Worm (Caenorhabditis elegans) whole organism, midembryonic: ENCODE results near the gene nspg-5.
A peak's percentile ranks its signal among the peaks of the same experiment; 100 is the strongest.

Experiments used
- T22C8.4 ChIP-seq: fragments of 200-800 bp; sonication (Bioruptor generic); IDR thresholded peaks from 2 replicates; pipeline ENCODE4 v1.3.6; 2022; ENCODE audit warnings: missing genetic modification characterization, missing compliant biosample characterization
- cog-1 ChIP-seq: sonication (generic microtip); optimal IDR thresholded peaks from 2 replicates; lab custom pipeline; 2016; ENCODE audit warnings: missing genetic modification characterization, missing compliant biosample characterization
- flt-1 ChIP-seq: fragments of 200-800 bp; sonication (Bioruptor generic); IDR thresholded peaks from 2 replicates; pipeline ENCODE4 v1.3.6; 2022; ENCODE audit warnings: missing genetic modification characterization, missing compliant biosample characterization
- klf-2 ChIP-seq: fragments of 200-800 bp; sonication (Bioruptor generic); conservative IDR thresholded peaks from 2 replicates; pipeline ENCODE4 v1.3.6; 2022; ENCODE audit warnings: missing genetic modification reagents, missing genetic modification characterization, missing compliant biosample characterization
- med-1 ChIP-seq: sonication (generic microtip); optimal IDR thresholded peaks from 2 replicates; lab custom pipeline; 2017; ENCODE audit warnings: missing genetic modification characterization, mild to moderate bottlenecking, missing compliant biosample characterization, antibody characterized with exemption, missing genetic modification reagents; ENCODE audit not compliant: insufficient read depth
- ref-1 ChIP-seq: fragments of 200-800 bp; sonication (Bioruptor generic); conservative IDR thresholded peaks from 2 replicates; pipeline ENCODE4 v1.3.6; 2022; ENCODE audit warnings: missing genetic modification reagents, missing genetic modification characterization, missing compliant biosample characterization
- tab-1 ChIP-seq: fragments of 200-800 bp; sonication (Bioruptor generic); IDR thresholded peaks from 2 replicates; pipeline ENCODE4 v1.3.6; 2022; ENCODE audit warnings: missing genetic modification characterization, missing compliant biosample characterization
- ztf-23 ChIP-seq: fragments of 200-800 bp; sonication (Bioruptor generic); IDR thresholded peaks from 2 replicates; pipeline ENCODE4 v1.3.6; 2022; ENCODE audit warnings: missing genetic modification reagents, missing genetic modification characterization, missing compliant biosample characterization
- ztf-29 ChIP-seq: fragments of 200-800 bp; sonication (Bioruptor generic); IDR thresholded peaks from 2 replicates; pipeline ENCODE4 v1.3.6; 2022; ENCODE audit warnings: missing genetic modification reagents, missing genetic modification characterization, missing compliant biosample characterization

Gene nspg-5

DNA sequence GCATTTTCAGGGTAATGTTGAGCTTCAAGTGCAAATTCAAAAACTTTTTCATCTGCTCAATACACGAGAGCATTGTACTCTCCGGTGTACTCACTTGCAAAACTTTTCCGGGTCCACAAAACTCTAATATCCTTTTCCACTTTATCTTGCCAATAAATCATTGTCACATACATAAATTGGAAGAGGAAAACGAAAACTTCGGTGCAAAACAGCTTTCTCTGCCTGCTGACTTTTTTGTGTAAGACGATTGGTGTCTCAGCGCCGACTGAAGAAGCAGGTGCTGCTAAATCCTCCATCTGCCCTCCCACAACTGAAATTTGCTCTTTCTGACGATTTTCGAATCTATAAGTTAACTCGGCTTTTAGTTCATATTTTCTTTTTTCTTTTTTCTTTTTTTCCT is 6.4 kb upstream of the nspg-5 start:
- no peak for TF ChIP-seq med-1 (GFP tag; lab: Kevin White, UChicago)
- TF ChIP-seq ztf-29 (GFP tag; lab: Robert Waterston, UW) = no peak
- TF ChIP-seq cog-1 = no peak
- no peak for TF ChIP-seq ref-1
- TF ChIP-seq tab-1 (GFP tag; lab: Robert Waterston, UW) = no peak
- TF ChIP-seq klf-2 (GFP tag; lab: Robert Waterston, UW) = no peak
- no peak for TF ChIP-seq ztf-23 (GFP tag; lab: Robert Waterston, UW)
- no peak for TF ChIP-seq flt-1 (GFP tag; lab: Robert Waterston, UW)
- no peak for TF ChIP-seq T22C8.4 (GFP tag; lab: Robert Waterston, UW)

DNA sequence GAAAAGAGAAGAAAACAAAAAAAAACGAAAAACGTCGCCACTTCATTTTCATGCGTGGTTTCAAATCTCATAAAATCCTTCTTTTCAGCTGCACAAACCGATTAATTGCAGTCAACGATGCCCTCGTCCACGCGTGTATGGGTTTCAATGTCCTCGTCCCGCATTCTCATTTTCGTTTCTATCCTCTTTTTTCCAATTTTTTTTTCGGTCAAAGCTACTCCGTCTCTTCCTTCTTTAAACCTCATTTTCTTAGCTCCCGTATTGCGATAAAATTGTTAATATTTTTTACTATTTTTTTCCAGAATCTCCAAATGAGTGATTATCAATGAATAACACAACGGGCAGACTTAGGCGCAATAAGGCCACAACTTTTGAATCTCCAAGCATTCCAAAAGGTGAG is 5.7 kb upstream of the nspg-5 start, which contains the start of gene aakg-3:
aakg-3 (plus strand) TSS at position 301 of the 400 bp plus-strand sequence.
- TF ChIP-seq med-1 (GFP tag; lab: Kevin White, UChicago) (no peak), flt-1 (GFP tag; lab: Robert Waterston, UW) (no peak), tab-1 (GFP tag; lab: Robert Waterston, UW) (no peak), ref-1 (no peak), klf-2 (GFP tag; lab: Robert Waterston, UW) (no peak), T22C8.4 (GFP tag; lab: Robert Waterston, UW) (no peak), cog-1 (no peak), ztf-23 (GFP tag; lab: Robert Waterston, UW) (no peak), ztf-29 (GFP tag; lab: Robert Waterston, UW) (no peak)

DNA sequence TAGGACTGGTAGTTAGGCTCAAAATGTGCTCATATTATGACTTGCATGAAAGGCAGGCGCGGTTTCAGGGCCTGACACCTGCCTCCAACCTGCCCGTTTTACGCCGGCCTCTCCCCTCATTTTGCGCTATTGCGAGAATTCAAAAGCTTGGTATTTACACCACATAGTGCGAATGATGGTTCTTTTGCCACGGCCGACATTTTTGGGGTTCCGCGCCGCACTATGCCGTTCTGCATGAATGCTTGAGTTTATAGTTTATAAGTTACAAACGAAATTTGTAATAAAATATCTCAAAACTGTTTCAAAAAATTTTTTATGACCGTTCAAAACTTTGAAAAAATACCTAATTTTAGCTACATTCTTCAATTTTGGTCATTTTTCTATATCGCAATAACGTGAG is 3.7 kb upstream of the nspg-5 start:
- no peak for TF ChIP-seq T22C8.4 (GFP tag; lab: Robert Waterston, UW)
- no peak for TF ChIP-seq ztf-23 (GFP tag; lab: Robert Waterston, UW)
- TF ChIP-seq ztf-29 (GFP tag; lab: Robert Waterston, UW) = no peak
- no peak for TF ChIP-seq flt-1 (GFP tag; lab: Robert Waterston, UW)
- no peak for TF ChIP-seq klf-2 (GFP tag; lab: Robert Waterston, UW)
- TF ChIP-seq ref-1 = no peak
- TF ChIP-seq tab-1 (GFP tag; lab: Robert Waterston, UW) = no peak
- no peak for TF ChIP-seq cog-1
- TF ChIP-seq med-1 (GFP tag; lab: Kevin White, UChicago) = no peak

DNA sequence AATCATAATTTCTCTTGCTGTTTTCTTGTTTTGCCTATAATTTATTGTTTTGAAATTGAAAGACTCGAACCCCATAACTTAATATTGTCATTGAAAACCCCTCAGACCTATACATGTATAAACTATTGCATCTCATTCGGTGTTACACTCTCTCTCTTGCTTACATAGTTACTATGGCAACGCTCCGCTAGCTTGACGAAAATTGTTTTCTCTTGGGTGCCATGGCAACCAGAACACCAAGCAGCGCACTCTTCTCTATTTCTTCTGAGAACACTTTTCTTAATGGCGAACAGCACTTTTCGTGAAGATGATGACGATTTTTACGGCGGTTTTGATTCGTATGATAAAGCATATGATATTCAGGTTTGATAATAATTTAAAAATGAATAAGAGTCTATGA is 2.2 kb downstream of the nspg-5 start, which contains the start of gene osm-5:
osm-5 (plus strand) TSS at position 268 of the 400 bp plus-strand sequence.
- TF ChIP-seq klf-2 (GFP tag; lab: Robert Waterston, UW) = no peak
- TF ChIP-seq cog-1 = no peak
- TF ChIP-seq tab-1 (GFP tag; lab: Robert Waterston, UW) = no peak
- no peak for TF ChIP-seq flt-1 (GFP tag; lab: Robert Waterston, UW)
- TF ChIP-seq ztf-23 (GFP tag; lab: Robert Waterston, UW) = no peak

DNA sequence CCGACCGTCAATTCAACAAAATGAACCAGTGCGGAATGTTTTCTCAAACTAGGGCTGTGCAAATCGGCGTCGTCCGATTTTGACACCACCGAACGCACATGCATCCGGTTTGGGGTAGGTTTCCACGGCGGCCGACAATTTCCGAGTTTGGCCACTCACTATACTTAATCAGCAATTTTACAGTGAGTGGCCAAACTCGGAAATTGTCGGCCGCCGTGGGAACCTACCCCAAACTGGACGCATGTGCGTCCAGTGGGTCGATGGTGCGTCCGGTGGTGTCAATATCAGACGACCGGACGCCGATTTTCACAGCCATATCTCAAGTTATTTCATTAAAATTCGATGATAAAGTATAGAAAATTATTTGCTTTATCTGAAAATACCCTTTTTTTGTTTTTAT is 8.3 kb downstream of the nspg-5 start:
- TF ChIP-seq ztf-23 (GFP tag; lab: Robert Waterston, UW) (no peak), klf-2 (GFP tag; lab: Robert Waterston, UW) (no peak), flt-1 (GFP tag; lab: Robert Waterston, UW) (no peak)

DNA sequence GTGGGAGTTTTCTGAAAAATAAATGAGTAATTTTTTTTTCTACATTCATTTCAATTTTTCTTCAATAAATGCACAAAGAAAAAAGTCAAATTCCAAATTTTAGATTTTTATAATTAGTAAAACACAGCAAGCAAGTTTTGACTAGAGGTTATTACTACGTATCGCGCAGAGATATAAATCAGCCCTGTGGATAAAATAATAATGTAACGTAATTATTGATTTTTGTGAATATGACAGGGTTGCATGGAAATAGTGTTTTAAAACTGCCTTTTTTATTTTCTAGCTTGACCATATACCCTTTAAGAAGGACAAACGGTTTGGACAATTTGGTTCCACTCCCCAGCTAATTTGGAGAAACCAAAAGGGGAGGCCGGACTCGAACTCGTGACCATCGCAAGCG is 14.5 kb downstream of the nspg-5 start:
- TF ChIP-seq T22C8.4 (GFP tag; lab: Robert Waterston, UW) (0 out of 2 replicates have a peak, but pooled peaks have one; percentile 33), klf-2 (GFP tag; lab: Robert Waterston, UW) (no peak)

DNA sequence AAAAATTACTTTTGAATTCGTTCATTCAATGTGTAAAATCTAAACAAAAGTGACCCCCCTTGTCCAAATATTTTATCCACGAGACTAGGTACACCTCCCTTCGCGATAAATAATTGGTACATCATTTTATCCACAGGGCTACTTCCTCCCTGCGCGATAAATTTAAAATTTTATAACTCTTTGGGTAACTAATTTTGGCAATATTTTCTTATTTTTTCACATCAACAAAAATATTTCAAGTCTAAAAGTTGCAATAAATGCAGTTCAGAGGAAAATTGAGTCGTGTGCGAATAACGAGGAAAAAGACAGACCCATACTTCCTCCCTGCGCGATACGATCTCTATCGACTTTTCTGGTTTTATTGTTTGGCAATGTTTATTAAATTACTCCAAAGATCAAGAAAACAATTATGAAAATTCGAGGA is 15.2 kb downstream of the nspg-5 start:
- peak; percentile 88 for TF ChIP-seq flt-1 (GFP tag; lab: Robert Waterston, UW)
- TF ChIP-seq ref-1 = no peak
- peak; percentile 57; the same call in 1 of the 2 replicates for TF ChIP-seq T22C8.4 (GFP tag; lab: Robert Waterston, UW)
- peak; percentile 83 for TF ChIP-seq ztf-23 (GFP tag; lab: Robert Waterston, UW)
- peak; percentile 87 for TF ChIP-seq klf-2 (GFP tag; lab: Robert Waterston, UW)
- TF ChIP-seq cog-1 = peak; percentile 98
- TF ChIP-seq tab-1 (GFP tag; lab: Robert Waterston, UW) = 0 out of 2 replicates have a peak, but pooled peaks have one; percentile 45
- TF ChIP-seq med-1 (GFP tag; lab: Kevin White, UChicago) = peak; percentile 57
- TF ChIP-seq ztf-29 (GFP tag; lab: Robert Waterston, UW) = no peak; the same call in 1 of the 2 replicates

DNA sequence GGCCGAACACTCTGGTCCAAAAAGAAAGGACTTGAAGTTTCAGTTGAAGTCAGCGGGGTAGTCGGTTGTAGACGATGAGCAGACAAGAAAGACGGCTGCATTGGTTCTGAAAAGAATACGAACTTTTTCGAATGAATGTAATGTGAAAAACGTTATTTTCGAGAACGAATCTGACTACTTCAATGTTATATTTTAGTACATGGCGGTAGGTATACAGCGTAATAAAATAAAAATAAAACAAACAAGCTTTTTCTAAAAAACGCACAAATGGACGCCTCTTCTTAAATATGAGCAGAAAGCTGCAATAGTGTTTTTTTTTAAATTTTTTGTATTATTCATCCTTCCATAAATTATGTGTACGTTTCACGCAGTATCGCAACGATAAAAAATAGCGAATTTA is 17.8 kb downstream of the nspg-5 start, which contains the start of gene Y41G9A.17:
Y41G9A.17 (minus strand) TSS at position 101 of the 400 bp plus-strand sequence.
- TF ChIP-seq klf-2 (GFP tag; lab: Robert Waterston, UW) (no peak), tab-1 (GFP tag; lab: Robert Waterston, UW) (no peak), ref-1 (no peak), flt-1 (GFP tag; lab: Robert Waterston, UW) (no peak), cog-1 (no peak), ztf-29 (GFP tag; lab: Robert Waterston, UW) (no peak), T22C8.4 (GFP tag; lab: Robert Waterston, UW) (no peak), ztf-23 (GFP tag; lab: Robert Waterston, UW) (no peak), med-1 (GFP tag; lab: Kevin White, UChicago) (no peak)

- TF ChIP-seq T22C8.4 (GFP tag; lab: Robert Waterston, UW) (no peak), med-1 (GFP tag; lab: Kevin White, UChicago) (no peak)
These were observed 21.9 kb downstream of the nspg-5 start, which contains the start of gene Y41G9A.6 for ce11 chrX:3003703-3004102. Gene Y41G9A.6, minus strand, starts transcription at chrX:3003803.

- TF ChIP-seq klf-2 (GFP tag; lab: Robert Waterston, UW) (no peak), cog-1 (no peak), tab-1 (GFP tag; lab: Robert Waterston, UW) (no peak), med-1 (GFP tag; lab: Kevin White, UChicago) (no peak), T22C8.4 (GFP tag; lab: Robert Waterston, UW) (no peak), ztf-29 (GFP tag; lab: Robert Waterston, UW) (no peak), flt-1 (GFP tag; lab: Robert Waterston, UW) (no peak), ref-1 (no peak), ztf-23 (GFP tag; lab: Robert Waterston, UW) (no peak)
These were observed 27.4 kb downstream of the nspg-5 start, which contains the start of gene Y48D7A.1 for ce11 chrX:3009190-3009589. Gene Y48D7A.1, plus strand, starts transcription at chrX:3009490.
